Fruit fly (Drosophila melanogaster) whole organism, prepupa: ENCODE measurements around the gene CdGAPr.

ENCODE experiments used
- CG10631 ChIP-seq: fragments of 200-800 bp; sonication (Bioruptor generic); optimal IDR thresholded peaks from 2 replicates; lab custom pipeline; 2016; ENCODE audit warnings: missing biosample characterization, missing genetic modification characterization
- CG11762 ChIP-seq: fragments of 200-800 bp; sonication (Bioruptor generic); optimal IDR thresholded peaks from 3 replicates; lab custom pipeline; 2016; ENCODE audit warnings: missing biosample characterization, missing genetic modification characterization; ENCODE audit not compliant: insufficient read depth
- CG11902 ChIP-seq: fragments of 200-800 bp; sonication (Bioruptor generic); optimal IDR thresholded peaks from 3 replicates; lab custom pipeline; 2016; ENCODE audit warnings: missing biosample characterization, missing genetic modification characterization
- CG1621 ChIP-seq: fragments of 200-800 bp; sonication (Bioruptor generic); optimal IDR thresholded peaks from 3 replicates; lab custom pipeline; 2018; ENCODE audit warnings: missing biosample characterization, mild to moderate bottlenecking, missing genetic modification characterization
- CG31627 ChIP-seq: fragments of 200-800 bp; sonication (Bioruptor generic); optimal IDR thresholded peaks from 3 replicates; lab custom pipeline; 2016; ENCODE audit warnings: missing biosample characterization, missing genetic modification characterization
- CG32006 ChIP-seq: fragments of 200-800 bp; sonication (Bioruptor generic); optimal IDR thresholded peaks from 3 replicates; lab custom pipeline; 2017; ENCODE audit warnings: missing biosample characterization, mild to moderate bottlenecking, missing genetic modification characterization
- CG34406 ChIP-seq: fragments of 200-800 bp; sonication (Bioruptor generic); optimal IDR thresholded peaks from 3 replicates; lab custom pipeline; 2016; ENCODE audit warnings: missing biosample characterization, missing genetic modification characterization
- CG6276 ChIP-seq: fragments of 200-800 bp; sonication (Bioruptor generic); optimal IDR thresholded peaks from 2 replicates; lab custom pipeline; 2017; ENCODE audit warnings: missing biosample characterization, mild to moderate bottlenecking, missing genetic modification characterization
- CG6792 ChIP-seq: fragments of 200-800 bp; sonication (Bioruptor generic); optimal IDR thresholded peaks from 3 replicates; lab custom pipeline; 2016; ENCODE audit warnings: missing biosample characterization, missing genetic modification characterization
- CG6808 ChIP-seq: fragments of 200-800 bp; sonication (Bioruptor generic); optimal IDR thresholded peaks from 3 replicates; lab custom pipeline; 2017; ENCODE audit warnings: missing biosample characterization, missing genetic modification characterization, mild to moderate bottlenecking, moderate library complexity, missing genetic modification reagents
- CG6854 ChIP-seq: fragments of 200-800 bp; sonication (Bioruptor generic); optimal IDR thresholded peaks from 2 replicates; lab custom pipeline; 2017; ENCODE audit warnings: missing biosample characterization, mild to moderate bottlenecking, missing genetic modification characterization
- CG8119 ChIP-seq: fragments of 200-800 bp; sonication (Bioruptor generic); IDR thresholded peaks from 3 replicates; pipeline ENCODE4 v1.3.6; 2022; ENCODE audit warnings: missing biosample characterization, missing genetic modification characterization
- CG8319 ChIP-seq: fragments of 200-800 bp; sonication (Bioruptor generic); optimal IDR thresholded peaks from 3 replicates; lab custom pipeline; 2016; ENCODE audit warnings: missing biosample characterization, missing genetic modification characterization
- CG9139 ChIP-seq: fragments of 200-800 bp; sonication (Bioruptor generic); optimal IDR thresholded peaks from 3 replicates; lab custom pipeline; 2017; ENCODE audit warnings: missing biosample characterization, mild to moderate bottlenecking, missing genetic modification characterization
- Eip75B ChIP-seq: fragments of 200-800 bp; sonication (Bioruptor generic); optimal IDR thresholded peaks from 3 replicates; lab custom pipeline; 2016; ENCODE audit warnings: missing biosample characterization, missing genetic modification characterization
- Eip93F ChIP-seq: fragments of 200-800 bp; sonication (Bioruptor generic); optimal IDR thresholded peaks from 2 replicates; lab custom pipeline; 2016; ENCODE audit warnings: missing biosample characterization, mild to moderate bottlenecking, missing genetic modification characterization
- Ets96B ChIP-seq: fragments of 200-800 bp; optimal IDR thresholded peaks from 2 replicates; lab custom pipeline; 2019; ENCODE audit warnings: missing biosample characterization, mild to moderate bottlenecking, missing genetic modification characterization, moderate library complexity
- Gug ChIP-seq: fragments of 200-800 bp; sonication (Bioruptor generic); IDR thresholded peaks from 2 replicates; pipeline ENCODE4 v1.3.6; 2022; ENCODE audit warnings: missing biosample characterization, missing genetic modification characterization
- Hr39 ChIP-seq: fragments of 200-800 bp; sonication (Bioruptor generic); optimal IDR thresholded peaks from 2 replicates; lab custom pipeline; 2016; ENCODE audit warnings: missing biosample characterization, missing genetic modification characterization
- Hr4 ChIP-seq: fragments of 200-800 bp; sonication (Bioruptor generic); optimal IDR thresholded peaks from 3 replicates; lab custom pipeline; 2016; ENCODE audit warnings: missing biosample characterization, missing genetic modification characterization
- Met ChIP-seq: fragments of 200-800 bp; sonication (Bioruptor generic); optimal IDR thresholded peaks from 3 replicates; lab custom pipeline; 2016; ENCODE audit warnings: missing biosample characterization, missing genetic modification characterization
- Smox ChIP-seq: fragments of 200-800 bp; sonication (Bioruptor generic); optimal IDR thresholded peaks from 3 replicates; lab custom pipeline; 2016; ENCODE audit warnings: missing biosample characterization, missing genetic modification characterization
- Sox14 ChIP-seq: fragments of 200-800 bp; sonication (Bioruptor generic); optimal IDR thresholded peaks from 3 replicates; lab custom pipeline; 2016; ENCODE audit warnings: missing biosample characterization, missing genetic modification characterization
- Sox15 ChIP-seq: fragments of 200-800 bp; sonication (Bioruptor generic); optimal IDR thresholded peaks from 3 replicates; lab custom pipeline; 2016; ENCODE audit warnings: missing biosample characterization, missing genetic modification characterization
- acj6 ChIP-seq: fragments of 200-800 bp; sonication (Bioruptor generic); optimal IDR thresholded peaks from 3 replicates; lab custom pipeline; 2016; ENCODE audit warnings: missing biosample characterization, missing genetic modification characterization
- cyc ChIP-seq: fragments of 200-800 bp; sonication (Bioruptor generic); optimal IDR thresholded peaks from 3 replicates; lab custom pipeline; 2016; ENCODE audit warnings: missing biosample characterization, missing genetic modification characterization
- eg ChIP-seq: fragments of 200-800 bp; sonication (Bioruptor generic); IDR thresholded peaks from 3 replicates; pipeline ENCODE4 v1.3.6; 2022; ENCODE audit warnings: missing biosample characterization, missing genetic modification characterization
- fd59A ChIP-seq: fragments of 200-800 bp; sonication (Bioruptor generic); optimal IDR thresholded peaks from 2 replicates; lab custom pipeline; 2017; ENCODE audit warnings: missing biosample characterization, mild to moderate bottlenecking, missing genetic modification characterization, missing genetic modification reagents
- fd85E ChIP-seq: fragments of 200-800 bp; sonication (Bioruptor generic); optimal IDR thresholded peaks from 3 replicates; lab custom pipeline; 2016; ENCODE audit warnings: missing biosample characterization, missing genetic modification characterization
- lz ChIP-seq: fragments of 200-800 bp; sonication (Bioruptor generic); optimal IDR thresholded peaks from 3 replicates; lab custom pipeline; 2016; ENCODE audit warnings: missing biosample characterization, missing genetic modification characterization
- spab ChIP-seq: fragments of 200-800 bp; sonication (Bioruptor generic); optimal IDR thresholded peaks from 2 replicates; lab custom pipeline; 2017; ENCODE audit warnings: missing biosample characterization, mild to moderate bottlenecking, missing genetic modification characterization, missing genetic modification reagents
- ss ChIP-seq, 2 experiments: fragments of 200-800 bp; sonication (Bioruptor generic); optimal IDR thresholded peaks; 2 replicates in 1 of 2; 3 replicates in 1 of 2; lab custom pipeline; 2017 to 2018; ENCODE audit warnings: mild to moderate bottlenecking in 2 of 2, missing biosample characterization in 2 of 2, missing genetic modification characterization in 2 of 2, moderate library complexity in 1 of 2
- topi ChIP-seq: fragments of 200-800 bp; sonication (Bioruptor generic); optimal IDR thresholded peaks from 3 replicates; lab custom pipeline; 2016; ENCODE audit warnings: missing biosample characterization, missing genetic modification characterization

CdGAPr gene

dm6 chr2L:19758511-19759128, 33.1 kb downstream of the CdGAPr start, which contains the start of the genes CG10628 and Dus3 (continued):
- peak; percentile 80 for TF ChIP-seq CG8119 (GFP tag; lab: Robert Waterston, UW)
- TF ChIP-seq fd59A (GFP tag; lab: Kevin White, UChicago): peak; percentile 69
- TF ChIP-seq acj6 (GFP tag; lab: Kevin White, UChicago): peak; percentile 88
- peak; percentile 87 for TF ChIP-seq topi (GFP tag; lab: Kevin White, UChicago)
- TF ChIP-seq Eip93F (GFP tag; lab: Kevin White, UChicago): peak; percentile 62
- peak; percentile 69 for TF ChIP-seq spab (GFP tag; lab: Kevin White, UChicago)
- TF ChIP-seq lz (GFP tag; lab: Kevin White, UChicago): peak; percentile 93
- TF ChIP-seq Met (GFP tag; lab: Kevin White, UChicago): peak; percentile 90
- peak; percentile 88 for TF ChIP-seq CG32006

dm6 chr2L:19756716-19757115, 35.0 kb downstream of the CdGAPr start, which contains the start of gene CG10631:
CG10631 (minus strand) TSS chr2L:19756904.
- no peak for TF ChIP-seq CG9139 (GFP tag; lab: Kevin White, UChicago)
- TF ChIP-seq eg (GFP tag; lab: Robert Waterston, UW): peak; percentile 10; the same call in 1 of the 3 replicates

dm6 chr2L:19756040-19756439, 35.6 kb downstream of the CdGAPr start:
- TF ChIP-seq Ets96B (no peak), CG6808 (GFP tag; lab: Kevin White, UChicago) (no peak), ss (GFP tag; optimal IDR thresholded peaks at IDR 0.05; lab: Kevin White, UChicago) (no peak), Gug (no peak), CG31627 (no peak), Smox (no peak), fd59A (GFP tag; lab: Kevin White, UChicago) (no peak), Hr39 (no peak), CG11762 (no peak), Hr4 (GFP tag; lab: Kevin White, UChicago) (no peak), fd85E (GFP tag; lab: Kevin White, UChicago) (no peak), CG6276 (GFP tag; lab: Kevin White, UChicago) (no peak), Sox14 (no peak), CG6792 (GFP tag; lab: Kevin White, UChicago) (no peak), lz (GFP tag; lab: Kevin White, UChicago) (no peak), cyc (GFP tag; lab: Kevin White, UChicago) (no peak), CG11902 (GFP tag; lab: Kevin White, UChicago) (no peak), CG34406 (GFP tag; lab: Kevin White, UChicago) (no peak)

- no peak for TF ChIP-seq ss (GFP tag; optimal IDR thresholded peaks at IDR 0.05; lab: Kevin White, UChicago)
- no peak for TF ChIP-seq CG8319 (GFP tag; lab: Kevin White, UChicago)
Observed at dm6 chr2L:19755015-19755414, 36.7 kb downstream of the CdGAPr start.

DNA sequence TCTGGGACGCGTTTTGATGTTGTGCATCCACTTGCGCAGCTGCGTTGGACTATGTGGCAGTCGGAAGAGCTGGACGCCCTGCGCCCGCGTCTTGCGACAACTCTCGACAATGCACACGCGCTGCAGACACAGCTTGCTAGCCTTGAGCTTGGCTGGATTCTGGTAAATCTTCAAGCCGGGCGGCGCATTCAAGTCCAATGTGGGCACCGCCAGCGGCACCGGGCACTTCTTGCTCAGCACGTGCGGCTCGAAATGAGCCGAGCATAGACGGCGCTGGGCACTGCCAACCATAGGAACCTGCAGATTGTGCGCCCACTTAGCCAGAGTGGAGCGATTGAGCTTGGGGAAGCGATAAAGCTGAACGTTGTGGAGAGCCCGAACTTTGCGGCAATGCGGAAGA, 41.1 kb downstream of the CdGAPr start:
- no peak for TF ChIP-seq CG11762
- no peak for TF ChIP-seq CG10631 (GFP tag; lab: Kevin White, UChicago)
- no peak for TF ChIP-seq Gug
- TF ChIP-seq CG6854 (GFP tag; lab: Kevin White, UChicago): no peak
- no peak for TF ChIP-seq CG6276 (GFP tag; lab: Kevin White, UChicago)
- TF ChIP-seq Sox15 (GFP tag; lab: Kevin White, UChicago): no peak
- TF ChIP-seq Eip75B (GFP tag; lab: Kevin White, UChicago): no peak
- TF ChIP-seq CG1621 (tag; lab: Kevin White, UChicago): no peak
- TF ChIP-seq Eip93F (GFP tag; lab: Kevin White, UChicago): no peak
